Worm (Caenorhabditis elegans): ENCODE data around the gene smgl-2.

DNA sequence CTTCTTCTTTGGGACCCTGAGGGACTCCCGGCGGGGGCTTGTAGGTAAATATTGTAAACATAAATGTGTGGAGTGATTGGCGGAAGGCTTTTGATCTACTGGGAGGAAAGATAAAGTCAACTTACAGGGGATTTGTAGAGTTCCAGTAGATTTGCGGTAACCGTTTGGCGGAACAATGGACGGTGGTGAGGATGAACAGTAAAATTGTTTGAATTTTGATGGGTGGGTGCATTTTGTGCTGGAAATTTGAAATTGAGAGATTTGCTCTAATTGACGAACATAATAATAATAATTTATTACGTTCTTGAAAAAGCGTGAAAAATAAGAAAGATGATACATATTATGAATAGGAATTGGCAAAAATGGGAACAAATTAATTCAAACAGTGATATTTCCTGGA, 40.6 kb downstream of the smgl-2 start, which contains the start of gene vab-2:
- TF ChIP-seq nhr-237 (tag; optimal IDR thresholded peaks at IDR 0.05) (no peak), elt-3 (tag; optimal IDR thresholded peaks at IDR 0.05) (no peak), snpc-4 (tag; optimal IDR thresholded peaks at IDR 0.05) (no peak)

Data from whole organism, L3 larva.